Worm (Caenorhabditis elegans) whole organism, L3 larva: ENCODE measurements around the gene C48B4.13.

ENCODE experiments used
- ceh-16 ChIP-seq: sonication (generic microtip); optimal IDR thresholded peaks from 2 replicates; lab custom pipeline; 2017; ENCODE audit warnings: missing biosample characterization, missing genetic modification characterization
- ceh-28 ChIP-seq: fragments of 150-350 bp; optimal IDR thresholded peaks from 2 replicates; lab custom pipeline; 2014; ENCODE audit warnings: missing biosample characterization, missing genetic modification reagents, missing genetic modification characterization
- daf-12 ChIP-seq: fragments of 150-350 bp; optimal IDR thresholded peaks from 2 replicates; lab custom pipeline; 2014; ENCODE audit warnings: missing biosample characterization, missing genetic modification reagents, missing genetic modification characterization
- nhr-76 ChIP-seq: fragments of 150-350 bp; sonication (generic microtip); optimal IDR thresholded peaks from 5 replicates; lab custom pipeline; 2014; ENCODE audit warnings: missing biosample characterization, missing genetic modification characterization
- pha-4 ChIP-seq: fragments of 150-350 bp; optimal IDR thresholded peaks from 2 replicates; lab custom pipeline; 2014; ENCODE audit warnings: missing biosample characterization, missing genetic modification reagents, missing genetic modification characterization
- unc-62 ChIP-seq: fragments of 150-350 bp; sonication (generic microtip); optimal IDR thresholded peaks from 4 replicates; lab custom pipeline; 2014; ENCODE audit warnings: missing biosample characterization, missing genetic modification reagents, missing genetic modification characterization

DNA sequence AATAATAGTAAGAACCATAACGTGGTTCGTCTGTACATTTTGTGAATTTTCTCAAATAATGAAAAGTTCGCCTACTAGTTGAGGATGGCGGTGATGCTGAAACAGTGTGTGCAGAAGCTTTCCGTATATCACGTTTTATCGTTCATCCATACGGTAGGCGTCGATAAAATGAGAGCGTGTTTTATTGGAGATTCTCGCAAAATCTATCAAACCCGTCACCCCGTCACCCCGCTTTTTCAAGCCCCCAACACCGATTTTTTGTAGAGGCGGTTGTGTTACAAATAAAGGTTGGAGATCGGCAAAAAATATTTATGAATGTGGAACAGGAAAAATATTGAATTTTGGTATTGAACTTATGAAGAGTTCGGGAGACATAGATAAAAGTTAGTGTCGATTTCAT, 40.1 kb downstream of the C48B4.13 start, which contains the start of gene clec-161:
- TF ChIP-seq ceh-28 (tag; lab: Kevin White, UChicago): no peak
- no peak for TF ChIP-seq pha-4 (tag; lab: Kevin White, UChicago)
- no peak for TF ChIP-seq daf-12 (tag; lab: Kevin White, UChicago)
- no peak for TF ChIP-seq ceh-16 (tag; lab: Kevin White, UChicago)
- TF ChIP-seq nhr-76 (tag; lab: Kevin White, UChicago): no peak
- TF ChIP-seq unc-62 (GFP tag; lab: Kevin White, UChicago): no peak
